Worm (Caenorhabditis elegans) whole organism, young adult: ENCODE results near the gene ZK938.11.
"Not testable (repeated sequence)": the region's sequence is repeated elsewhere in the genome, so short reads cannot be mapped to it uniquely, and the experiment has no call there.

Experiments used
- D2030.7 ChIP-seq: fragments of 200-800 bp; sonication (Bioruptor generic); IDR thresholded peaks from 2 replicates; pipeline ENCODE4 v1.3.6; 2022; ENCODE audit warnings: missing genetic modification reagents, missing genetic modification characterization, missing compliant biosample characterization
- F22D6.2 ChIP-seq: sonication (generic microtip); optimal IDR thresholded peaks from 2 replicates; lab custom pipeline; 2016; ENCODE audit warnings: mild to moderate bottlenecking, missing genetic modification characterization, missing compliant biosample characterization
- F23B12.7 ChIP-seq: sonication (generic microtip); optimal IDR thresholded peaks from 2 replicates; lab custom pipeline; 2017; ENCODE audit warnings: missing genetic modification characterization, mild to moderate bottlenecking, missing compliant biosample characterization, antibody characterized with exemption, moderate library complexity; ENCODE audit not compliant: insufficient read depth
- F39B2.1 ChIP-seq: fragments of 200-800 bp; sonication (Bioruptor generic); IDR thresholded peaks from 2 replicates; pipeline ENCODE4 v1.3.6; 2022; ENCODE audit warnings: missing genetic modification reagents, missing genetic modification characterization, missing compliant biosample characterization
- F52B5.7 ChIP-seq: sonication (generic microtip); optimal IDR thresholded peaks from 2 replicates; lab custom pipeline; 2016; ENCODE audit warnings: mild to moderate bottlenecking, missing genetic modification characterization, missing compliant biosample characterization
- F57A8.1 ChIP-seq: fragments of 200-800 bp; sonication (Bioruptor generic); optimal IDR thresholded peaks from 2 replicates; lab custom pipeline; 2018; ENCODE audit warnings: mild to moderate bottlenecking, missing genetic modification characterization, moderate library complexity, missing compliant biosample characterization
- K12H6.12 ChIP-seq: fragments of 200-800 bp; sonication (Bioruptor generic); optimal IDR thresholded peaks from 2 replicates; lab custom pipeline; 2018; ENCODE audit warnings: mild to moderate bottlenecking, missing genetic modification characterization, missing compliant biosample characterization
- T07F8.4 ChIP-seq: sonication (generic microtip); optimal IDR thresholded peaks from 2 replicates; lab custom pipeline; 2016; ENCODE audit warnings: mild to moderate bottlenecking, missing genetic modification characterization, moderate library complexity, missing compliant biosample characterization
- aptf-3 ChIP-seq: fragments of 200-800 bp; sonication (Bioruptor generic); IDR thresholded peaks from 2 replicates; pipeline ENCODE4 v1.3.6; 2022; ENCODE audit warnings: missing genetic modification characterization, missing compliant biosample characterization
- ccch-3 ChIP-seq: fragments of 200-800 bp; sonication (Bioruptor generic); optimal IDR thresholded peaks from 2 replicates; lab custom pipeline; 2018; ENCODE audit warnings: mild to moderate bottlenecking, missing genetic modification characterization, missing compliant biosample characterization
- cebp-1 ChIP-seq, 2 experiments: fragments of 200-800 bp in 1 of 2; sonication (Bioruptor generic) in 1 of 2; sonication (generic microtip) in 1 of 2; IDR thresholded peaks in 1 of 2; optimal IDR thresholded peaks in 1 of 2; 2 replicates each; pipeline versions ENCODE4 v1.3.6 to Lab custom; 2017 to 2022; ENCODE audit warnings: missing compliant biosample characterization in 2 of 2, missing genetic modification characterization in 2 of 2, mild to moderate bottlenecking in 1 of 2, missing genetic modification reagents in 1 of 2, moderate library complexity in 1 of 2
- ceh-100 ChIP-seq: fragments of 200-800 bp; sonication (Bioruptor generic); IDR thresholded peaks from 2 replicates; pipeline ENCODE4 v1.3.6; 2022; ENCODE audit warnings: missing genetic modification reagents, missing genetic modification characterization, missing compliant biosample characterization
- ceh-58 ChIP-seq: fragments of 200-800 bp; sonication (Bioruptor generic); IDR thresholded peaks from 2 replicates; pipeline ENCODE4 v1.3.6; 2022; ENCODE audit warnings: missing genetic modification characterization, missing compliant biosample characterization
- chd-7 ChIP-seq: sonication (generic microtip); optimal IDR thresholded peaks from 2 replicates; lab custom pipeline; 2016; ENCODE audit warnings: mild to moderate bottlenecking, missing genetic modification characterization, moderate library complexity, missing compliant biosample characterization
- dox-1 ChIP-seq: fragments of 200-800 bp; sonication (Bioruptor generic); IDR thresholded peaks from 2 replicates; pipeline ENCODE4 v1.3.6; 2022; ENCODE audit warnings: missing genetic modification reagents, missing genetic modification characterization, missing compliant biosample characterization
- dpl-1 ChIP-seq: fragments of 150-350 bp; optimal IDR thresholded peaks from 2 replicates; lab custom pipeline; 2014; ENCODE audit warnings: missing biosample characterization, missing genetic modification reagents, missing genetic modification characterization
- efl-1 ChIP-seq: fragments of 150-350 bp; optimal IDR thresholded peaks from 2 replicates; lab custom pipeline; 2014; ENCODE audit warnings: missing biosample characterization, missing genetic modification reagents, missing genetic modification characterization
- egrh-3 ChIP-seq: fragments of 200-800 bp; sonication (Bioruptor generic); IDR thresholded peaks from 2 replicates; pipeline ENCODE4 v1.3.6; 2022; ENCODE audit warnings: missing genetic modification reagents, missing genetic modification characterization, missing compliant biosample characterization
- gei-17 ChIP-seq: fragments of 200-800 bp; sonication (Bioruptor generic); optimal IDR thresholded peaks from 2 replicates; lab custom pipeline; 2018; ENCODE audit warnings: mild to moderate bottlenecking, missing genetic modification characterization, missing compliant biosample characterization
- hmg-20 ChIP-seq: fragments of 200-800 bp; sonication (Bioruptor generic); IDR thresholded peaks from 2 replicates; pipeline ENCODE4 v1.3.6; 2022; ENCODE audit warnings: missing genetic modification reagents, missing genetic modification characterization, missing compliant biosample characterization
- let-607 ChIP-seq, 2 experiments: fragments of 200-800 bp in 1 of 2; sonication (Bioruptor generic) in 1 of 2; sonication (generic microtip) in 1 of 2; optimal IDR thresholded peaks; 2 replicates each; lab custom pipeline; 2016 to 2018; ENCODE audit warnings: mild to moderate bottlenecking in 2 of 2, missing compliant biosample characterization in 2 of 2, missing genetic modification characterization in 2 of 2, moderate library complexity in 2 of 2, missing genotype in 1 of 2
- lin-35 ChIP-seq, 3 experiments: fragments of 150-350 bp in 2 of 3; sonication (generic microtip) in 1 of 3; optimal IDR thresholded peaks; 2 replicates each; lab custom pipeline; 2014 to 2018; ENCODE audit warnings: missing biosample characterization in 3 of 3, missing genetic modification characterization in 3 of 3, missing genetic modification reagents in 3 of 3
- lir-1 ChIP-seq: fragments of 200-800 bp; sonication (Bioruptor generic); conservative IDR thresholded peaks from 2 replicates; pipeline ENCODE4 v1.3.6; 2022; ENCODE audit warnings: missing genetic modification reagents, missing genetic modification characterization, missing compliant biosample characterization
- lsl-1 ChIP-seq: fragments of 200-800 bp; sonication (Bioruptor generic); optimal IDR thresholded peaks from 2 replicates; lab custom pipeline; 2018; ENCODE audit warnings: mild to moderate bottlenecking, missing genetic modification characterization, moderate library complexity, missing compliant biosample characterization
- nfyb-1 ChIP-seq: fragments of 200-800 bp; sonication (Bioruptor generic); IDR thresholded peaks from 2 replicates; pipeline ENCODE4 v1.3.6; 2022; ENCODE audit warnings: missing genetic modification reagents, missing genetic modification characterization, missing compliant biosample characterization
- nhr-120 ChIP-seq: fragments of 200-800 bp; sonication (Bioruptor generic); IDR thresholded peaks from 2 replicates; pipeline ENCODE4 v1.3.6; 2022; ENCODE audit warnings: missing genetic modification characterization, missing compliant biosample characterization
- pha-4 ChIP-seq: fragments of 150-350 bp; sonication (generic microtip); optimal IDR thresholded peaks from 2 replicates; lab custom pipeline; 2014; ENCODE audit warnings: missing biosample characterization, missing genetic modification reagents, missing genetic modification characterization
- snpc-1.1 ChIP-seq: sonication (generic microtip); optimal IDR thresholded peaks from 2 replicates; lab custom pipeline; 2017; ENCODE audit warnings: missing genetic modification characterization, mild to moderate bottlenecking, missing compliant biosample characterization, antibody characterized with exemption, moderate library complexity, missing genotype, missing genetic modification reagents; ENCODE audit not compliant: insufficient read depth
- sptf-2 ChIP-seq: fragments of 200-800 bp; sonication (Bioruptor generic); optimal IDR thresholded peaks from 2 replicates; lab custom pipeline; 2018; ENCODE audit warnings: mild to moderate bottlenecking, missing genetic modification characterization, missing compliant biosample characterization
- tbx-9 ChIP-seq: sonication (generic microtip); optimal IDR thresholded peaks from 2 replicates; lab custom pipeline; 2016; ENCODE audit warnings: borderline replicate concordance, missing genetic modification characterization, inconsistent platforms, missing compliant biosample characterization
- tlf-1 ChIP-seq: fragments of 200-800 bp; sonication (Bioruptor generic); optimal IDR thresholded peaks from 2 replicates; lab custom pipeline; 2018; ENCODE audit warnings: mild to moderate bottlenecking, missing genetic modification characterization, missing compliant biosample characterization
- ztf-22 ChIP-seq: fragments of 200-800 bp; sonication (Bioruptor generic); optimal IDR thresholded peaks from 2 replicates; lab custom pipeline; 2018; ENCODE audit warnings: mild to moderate bottlenecking, missing genetic modification characterization, moderate library complexity, missing compliant biosample characterization
- ztf-25 ChIP-seq: fragments of 200-800 bp; sonication (Bioruptor generic); IDR thresholded peaks from 2 replicates; pipeline ENCODE4 v1.3.6; 2022; ENCODE audit warnings: missing genetic modification reagents, missing genetic modification characterization, missing compliant biosample characterization

The ZK938.11 gene

DNA sequence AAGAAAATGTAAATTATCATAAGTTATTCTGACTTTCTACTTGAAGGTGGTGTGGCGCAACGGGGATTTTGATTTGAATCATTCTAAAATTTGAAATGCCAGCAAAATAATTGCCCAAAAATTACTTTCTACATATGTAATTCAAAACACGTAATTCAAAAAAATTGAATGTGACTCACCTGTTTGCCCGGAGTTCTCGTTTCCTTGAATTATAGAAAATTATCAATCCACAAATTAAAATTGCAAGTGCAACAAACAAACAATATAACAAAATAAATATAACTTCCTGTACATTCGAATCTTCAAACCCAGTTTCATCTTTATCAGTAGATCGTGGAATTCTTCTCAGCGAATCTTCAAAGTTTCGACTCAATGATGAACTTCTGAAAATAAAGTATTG is 28.0 kb upstream of the ZK938.11 start:
- TF ChIP-seq dpl-1 (GFP tag; lab: Kevin White, UChicago) = no peak
- no peak for TF ChIP-seq ztf-25
- TF ChIP-seq K12H6.12 (tag; lab: Kevin White, UChicago) = no peak
- no peak for TF ChIP-seq tlf-1 (GFP tag; lab: Kevin White, UChicago)
- TF ChIP-seq F52B5.7 (tag; lab: Kevin White, UChicago) = no peak
- TF ChIP-seq gei-17 (GFP tag; lab: Kevin White, UChicago) = no peak
- no peak for TF ChIP-seq egrh-3 (GFP tag; lab: Robert Waterston, UW)
- TF ChIP-seq tbx-9 = no peak
- TF ChIP-seq efl-1 (GFP tag; lab: Kevin White, UChicago) = no peak
- no peak for TF ChIP-seq pha-4 (tag; lab: Kevin White, UChicago)
- no peak for TF ChIP-seq T07F8.4 (tag; lab: Kevin White, UChicago)
- TF ChIP-seq ceh-58 = no peak
- TF ChIP-seq, all 124 proteins: peak for 0

DNA sequence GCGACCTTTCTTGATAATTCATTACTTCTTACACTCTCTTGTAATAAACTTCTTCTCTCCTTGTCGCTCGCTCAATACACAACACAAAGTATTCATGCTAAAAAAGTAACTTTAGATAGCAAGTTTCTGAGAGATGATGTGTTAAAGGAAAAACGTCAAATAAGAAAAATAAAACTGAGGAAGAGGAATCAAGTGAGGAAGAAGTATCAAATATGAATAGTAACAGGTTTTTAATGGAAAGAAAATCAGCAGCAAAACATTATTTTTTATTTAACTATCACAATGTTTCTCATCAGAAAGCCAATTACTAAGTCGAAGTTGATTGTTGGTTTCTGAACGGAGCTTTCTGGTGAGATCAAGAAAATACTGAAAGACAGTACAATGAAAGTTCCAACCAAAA is 26.2 kb upstream of the ZK938.11 start, which contains the start of gene chil-1:
chil-1 (minus strand) TSS at position 101 of the 400 bp plus-strand sequence.
- TF ChIP-seq chd-7; ccch-3 (GFP tag; lab: Kevin White, UChicago); F39B2.1 (GFP tag; lab: Robert Waterston, UW): not testable (repeated sequence)

ce11 chrII:9862147-9862546 is 21.9 kb upstream of the ZK938.11 start, which contains the start of gene C08H9.18:
TSS of gene C08H9.18 (minus strand) at chrII:9862247.
- TF ChIP-seq let-607 (tag; optimal IDR thresholded peaks at IDR 0.05; lab: Kevin White, UChicago) (no peak), nfyb-1 (GFP tag; lab: Robert Waterston, UW) (no peak), sptf-2 (GFP tag; lab: Kevin White, UChicago) (no peak), aptf-3 (GFP tag; lab: Robert Waterston, UW) (no peak), dox-1 (GFP tag; lab: Robert Waterston, UW) (no peak), hmg-20 (no peak), cebp-1 (GFP tag; IDR thresholded peaks at IDR 0.05; lab: Robert Waterston, UW) (no peak), cebp-1 (tag; optimal IDR thresholded peaks at IDR 0.05; lab: Kevin White, UChicago) (no peak), ceh-100 (GFP tag; lab: Robert Waterston, UW) (no peak), F22D6.2 (tag; lab: Kevin White, UChicago) (no peak), F57A8.1 (GFP tag; lab: Kevin White, UChicago) (no peak), snpc-1.1 (tag; lab: Kevin White, UChicago) (no peak), D2030.7 (GFP tag; lab: Robert Waterston, UW) (no peak), F23B12.7 (tag; lab: Kevin White, UChicago) (no peak), lsl-1 (GFP tag; lab: Kevin White, UChicago) (no peak), lin-35 (GFP tag; optimal IDR thresholded peaks at IDR 0.05; lab: Kevin White, UChicago) (no peak), pha-4 (tag; lab: Kevin White, UChicago) (no peak), ccch-3 (GFP tag; lab: Kevin White, UChicago) (no peak), ztf-22 (GFP tag; lab: Kevin White, UChicago) (no peak)

ce11 chrII:9861394-9861793 is 21.2 kb upstream of the ZK938.11 start, which contains the start of gene chil-3:
TSS of gene chil-3 (minus strand) at chrII:9861494.
- TF ChIP-seq lir-1 (no peak), sptf-2 (GFP tag; lab: Kevin White, UChicago) (no peak), nhr-120 (GFP tag; lab: Robert Waterston, UW) (no peak)
